Fruit fly (Drosophila melanogaster) whole organism, embryonic: ENCODE results near the gene Grip84.
A peak's percentile ranks its signal among the peaks of the same experiment; 100 is the strongest.

Experiments used
- Ada2b ChIP-seq: fragments of 200-800 bp; sonication (Bioruptor generic); IDR thresholded peaks from 2 replicates; pipeline ENCODE4 v1.3.6; 2022; ENCODE audit warnings: missing biosample characterization, missing genetic modification characterization
- Antp ChIP-seq: fragments of 200-800 bp; sonication (Bioruptor generic); optimal IDR thresholded peaks from 3 replicates; lab custom pipeline; 2016; ENCODE audit warnings: missing biosample characterization, missing genetic modification characterization
- B-H1 ChIP-seq: fragments of 200-800 bp; sonication (Bioruptor generic); IDR thresholded peaks from 3 replicates; pipeline ENCODE4 v1.3.6; 2022; ENCODE audit warnings: missing biosample characterization, missing genetic modification characterization
- CG10959 ChIP-seq: fragments of 200-800 bp; sonication (Bioruptor generic); IDR thresholded peaks from 2 replicates; pipeline ENCODE4 v1.3.6; 2022; ENCODE audit warnings: missing biosample characterization, missing genetic modification characterization
- CG12236 ChIP-seq: fragments of 200-800 bp; sonication (Bioruptor generic); optimal IDR thresholded peaks from 2 replicates; lab custom pipeline; 2016; ENCODE audit warnings: missing biosample characterization, missing genetic modification characterization
- CG13775 ChIP-seq: fragments of 200-800 bp; sonication (Bioruptor generic); optimal IDR thresholded peaks from 3 replicates; lab custom pipeline; 2017; ENCODE audit warnings: missing biosample characterization, mild to moderate bottlenecking, missing genetic modification characterization
- CG14965 ChIP-seq: fragments of 200-800 bp; sonication (Bioruptor generic); optimal IDR thresholded peaks from 2 replicates; lab custom pipeline; 2016; ENCODE audit warnings: missing biosample characterization, missing genetic modification characterization, borderline replicate concordance
- CG17802 ChIP-seq: fragments of 200-800 bp; sonication (Bioruptor generic); optimal IDR thresholded peaks from 2 replicates; lab custom pipeline; 2018; ENCODE audit warnings: missing biosample characterization, mild to moderate bottlenecking, missing genetic modification characterization, moderate library complexity
- CG18262 ChIP-seq: fragments of 200-800 bp; optimal IDR thresholded peaks from 3 replicates; lab custom pipeline; 2019; ENCODE audit warnings: missing biosample characterization, mild to moderate bottlenecking, missing genetic modification characterization, moderate library complexity
- CG31441 ChIP-seq: fragments of 200-800 bp; sonication (Bioruptor generic); IDR thresholded peaks from 2 replicates; pipeline ENCODE4 v1.3.6; 2022; ENCODE audit warnings: missing biosample characterization, missing genetic modification characterization
- CG32767 ChIP-seq: fragments of 200-800 bp; sonication (Bioruptor generic); IDR thresholded peaks from 2 replicates; pipeline ENCODE4 v1.3.6; 2022; ENCODE audit warnings: missing biosample characterization, missing genetic modification characterization
- CG3281 ChIP-seq: fragments of 200-800 bp; sonication (Bioruptor generic); optimal IDR thresholded peaks from 3 replicates; lab custom pipeline; 2017; ENCODE audit warnings: missing biosample characterization, mild to moderate bottlenecking, missing genetic modification characterization
- CG3407 ChIP-seq: fragments of 200-800 bp; sonication (Bioruptor generic); optimal IDR thresholded peaks from 2 replicates; lab custom pipeline; 2018; ENCODE audit warnings: missing biosample characterization, mild to moderate bottlenecking, missing genetic modification characterization
- CG3726 ChIP-seq: fragments of 200-800 bp; sonication (Bioruptor generic); IDR thresholded peaks from 3 replicates; pipeline ENCODE4, ENCODE4 v1.3.6; 2022; ENCODE audit warnings: missing biosample characterization, missing genetic modification characterization
- CG42726 ChIP-seq: fragments of 200-800 bp; sonication (Bioruptor generic); IDR thresholded peaks from 2 replicates; pipeline ENCODE4 v1.3.6; 2022; ENCODE audit warnings: missing biosample characterization, missing genetic modification characterization; ENCODE audit not compliant: partially characterized antibody
- CG6254 ChIP-seq: fragments of 200-800 bp; sonication (Bioruptor generic); optimal IDR thresholded peaks from 3 replicates; lab custom pipeline; 2017; ENCODE audit warnings: mild to moderate bottlenecking, missing biosample characterization, missing genetic modification reagents, missing genetic modification characterization
- CG6765 ChIP-seq: fragments of 200-800 bp; sonication (Bioruptor generic); optimal IDR thresholded peaks from 3 replicates; lab custom pipeline; 2017; ENCODE audit warnings: missing biosample characterization, mild to moderate bottlenecking, missing genetic modification characterization
- CG7963 ChIP-seq: fragments of 200-800 bp; sonication (Bioruptor generic); IDR thresholded peaks from 3 replicates; pipeline ENCODE4 v1.3.6; 2022; ENCODE audit warnings: missing biosample characterization, missing genetic modification characterization; ENCODE audit not compliant: partially characterized antibody
- CG8478 ChIP-seq: fragments of >200 bp; optimal IDR thresholded peaks from 2 replicates; lab custom pipeline; 2018
- CG8944 ChIP-seq: fragments of 200-800 bp; sonication (Bioruptor generic); optimal IDR thresholded peaks from 3 replicates; lab custom pipeline; 2016; ENCODE audit warnings: missing biosample characterization, missing genetic modification characterization
- Chrac-16 ChIP-seq: fragments of 200-800 bp; sonication (Bioruptor generic); optimal IDR thresholded peaks from 3 replicates; lab custom pipeline; 2016; ENCODE audit warnings: missing biosample characterization, missing genetic modification characterization
- CoRest ChIP-seq: fragments of 200-800 bp; sonication (Bioruptor generic); optimal IDR thresholded peaks from 3 replicates; lab custom pipeline; 2018; ENCODE audit warnings: missing biosample characterization, mild to moderate bottlenecking, missing genetic modification characterization, moderate library complexity
- CrebB ChIP-seq: fragments of 200-800 bp; sonication (Bioruptor generic); optimal IDR thresholded peaks from 3 replicates; lab custom pipeline; 2018; ENCODE audit warnings: missing biosample characterization, mild to moderate bottlenecking, missing genetic modification characterization
- Dfd ChIP-seq, 2 experiments: fragments of >200 bp; optimal IDR thresholded peaks; 2 replicates each; lab custom pipeline; 2017; ENCODE audit warnings: missing biosample characterization in 2 of 2, missing genetic modification characterization in 2 of 2
- MBD-R2 ChIP-seq: fragments of 200-800 bp; sonication (Bioruptor generic); IDR thresholded peaks from 2 replicates; pipeline ENCODE4 v1.3.6; 2022; ENCODE audit warnings: missing biosample characterization, missing genetic modification characterization
- MTF-1 ChIP-seq: fragments of 200-800 bp; sonication (Bioruptor generic); optimal IDR thresholded peaks from 2 replicates; lab custom pipeline; 2018; ENCODE audit warnings: missing biosample characterization, mild to moderate bottlenecking, missing genetic modification characterization, borderline replicate concordance
- Max ChIP-seq: fragments of 200-800 bp; sonication (Bioruptor generic); optimal IDR thresholded peaks from 2 replicates; lab custom pipeline; 2016; ENCODE audit warnings: missing biosample characterization, mild to moderate bottlenecking, missing genetic modification characterization
- Mrtf ChIP-seq: fragments of 200-800 bp; sonication (Bioruptor generic); IDR thresholded peaks from 3 replicates; pipeline ENCODE4 v1.3.6; 2022; ENCODE audit warnings: missing biosample characterization, missing genetic modification characterization
- NC2β ChIP-seq: fragments of 200-800 bp; sonication (Bioruptor generic); optimal IDR thresholded peaks from 2 replicates; lab custom pipeline; 2016; ENCODE audit warnings: missing biosample characterization, missing genetic modification characterization
- Pdp1 ChIP-seq, 2 experiments: fragments of 200-800 bp; sonication (Bioruptor generic); optimal IDR thresholded peaks; 3 replicates each; lab custom pipeline; 2016; ENCODE audit warnings: missing biosample characterization in 2 of 2, missing genetic modification characterization in 2 of 2, mild to moderate bottlenecking in 1 of 2, moderate library complexity in 1 of 2
- Poxn ChIP-seq: fragments of 200-800 bp; sonication (Bioruptor generic); IDR thresholded peaks from 2 replicates; pipeline ENCODE4 v1.3.6; 2022; ENCODE audit warnings: missing biosample characterization, missing genetic modification characterization
- Rfx ChIP-seq: fragments of 200-800 bp; sonication (Bioruptor generic); IDR thresholded peaks from 2 replicates; pipeline ENCODE4 v1.3.6; 2022; ENCODE audit warnings: missing biosample characterization, missing genetic modification characterization
- Side ChIP-seq: fragments of 200-800 bp; sonication (Bioruptor generic); optimal IDR thresholded peaks from 2 replicates; lab custom pipeline; 2016; ENCODE audit warnings: missing biosample characterization, missing genetic modification characterization
- abd-A ChIP-seq: fragments of 200-800 bp; sonication (Bioruptor generic); optimal IDR thresholded peaks from 3 replicates; lab custom pipeline; 2019; ENCODE audit warnings: missing biosample characterization, mild to moderate bottlenecking, missing genetic modification characterization, moderate library complexity
- bsh ChIP-seq, 2 experiments: fragments of 200-800 bp; sonication (Bioruptor generic); optimal IDR thresholded peaks; 2 replicates each; lab custom pipeline; 2017 to 2018; ENCODE audit warnings: mild to moderate bottlenecking in 2 of 2, missing biosample characterization in 2 of 2, missing genetic modification characterization in 2 of 2, moderate library complexity in 1 of 2
- chif ChIP-seq, 2 experiments: fragments of 200-800 bp; sonication (Bioruptor generic); optimal IDR thresholded peaks; 3 replicates each; lab custom pipeline; 2016; ENCODE audit warnings: missing biosample characterization in 2 of 2, missing genetic modification characterization in 2 of 2
- dmrt99B ChIP-seq: fragments of 200-800 bp; sonication (Bioruptor generic); optimal IDR thresholded peaks from 2 replicates; lab custom pipeline; 2018; ENCODE audit warnings: missing biosample characterization, mild to moderate bottlenecking, missing genetic modification characterization, moderate library complexity
- dysf ChIP-seq: fragments of 200-800 bp; sonication (Bioruptor generic); IDR thresholded peaks from 3 replicates; pipeline ENCODE4 v1.3.6; 2022; ENCODE audit warnings: missing biosample characterization, missing genetic modification characterization
- ems ChIP-seq: fragments of 200-800 bp; sonication (Bioruptor generic); optimal IDR thresholded peaks from 3 replicates; lab custom pipeline; 2016; ENCODE audit warnings: missing biosample characterization, missing genetic modification characterization
- eve ChIP-seq, 2 experiments: fragments of >200 bp; optimal IDR thresholded peaks; 2 replicates each; lab custom pipeline; 2017; ENCODE audit warnings: missing biosample characterization in 2 of 2, missing genetic modification characterization in 2 of 2
- gt ChIP-seq: fragments of 200-800 bp; sonication (Bioruptor generic); IDR thresholded peaks from 2 replicates; pipeline ENCODE4 v1.3.6; 2022; ENCODE audit warnings: missing biosample characterization, missing genetic modification characterization
- ind ChIP-seq: fragments of 200-800 bp; sonication (Bioruptor generic); optimal IDR thresholded peaks from 3 replicates; lab custom pipeline; 2016; ENCODE audit warnings: missing biosample characterization, missing genetic modification characterization
- knrl ChIP-seq: fragments of 200-800 bp; sonication (Bioruptor generic); IDR thresholded peaks from 3 replicates; pipeline ENCODE4 v1.3.6; 2022; ENCODE audit warnings: missing biosample characterization, missing genetic modification characterization; ENCODE audit not compliant: partially characterized antibody
- lmd ChIP-seq: fragments of 200-800 bp; sonication (Bioruptor generic); IDR thresholded peaks from 2 replicates; pipeline ENCODE4 v1.3.6; 2022; ENCODE audit warnings: missing biosample characterization, missing genetic modification characterization
- pan ChIP-seq, 4 experiments: fragments of >200 bp in 3 of 4; fragments of 200-800 bp in 1 of 4; sonication (Bioruptor generic) in 1 of 4; optimal IDR thresholded peaks in 3 of 4; IDR thresholded peaks in 1 of 4; 2 replicates each; pipeline versions ENCODE4 v1.3.6 to Lab custom; 2017 to 2022; ENCODE audit warnings: missing biosample characterization in 2 of 4, missing genetic modification characterization in 2 of 4, mixed read lengths in 1 of 4
- pfk ChIP-seq: fragments of 200-800 bp; sonication (Bioruptor generic); optimal IDR thresholded peaks from 2 replicates; lab custom pipeline; 2018; ENCODE audit warnings: missing biosample characterization, mild to moderate bottlenecking, missing genetic modification characterization, moderate library complexity
- pnt ChIP-seq: fragments of 200-800 bp; sonication (Bioruptor generic); optimal IDR thresholded peaks from 3 replicates; lab custom pipeline; 2016; ENCODE audit warnings: missing biosample characterization, missing genetic modification characterization
- sima ChIP-seq: fragments of 200-800 bp; sonication (Bioruptor generic); optimal IDR thresholded peaks from 2 replicates; lab custom pipeline; 2016; ENCODE audit warnings: missing biosample characterization, missing genetic modification characterization
- slbo ChIP-seq: fragments of 200-800 bp; sonication (Bioruptor generic); IDR thresholded peaks from 2 replicates; pipeline ENCODE4 v1.3.6; 2022; ENCODE audit warnings: missing biosample characterization, missing genetic modification characterization
- tin ChIP-seq: fragments of 200-800 bp; sonication (Bioruptor generic); optimal IDR thresholded peaks from 3 replicates; lab custom pipeline; 2016; ENCODE audit warnings: missing biosample characterization, missing genetic modification characterization
- tup ChIP-seq: fragments of 200-800 bp; sonication (Bioruptor generic); optimal IDR thresholded peaks from 2 replicates; lab custom pipeline; 2016; ENCODE audit warnings: missing biosample characterization, mild to moderate bottlenecking, missing genetic modification characterization, moderate library complexity

Gene Grip84

dm6 chrX:19613473-19613872 lies 47.9 kb upstream of the Grip84 start (continued):
- peak; percentile 81 for TF ChIP-seq CrebB (tag; lab: Kevin White, UChicago)
- no peak for TF ChIP-seq B-H1 (GFP tag; lab: Robert Waterston, UW)
- peak; percentile 51 for TF ChIP-seq Side
- TF ChIP-seq Max = no peak
- TF ChIP-seq CG8478 (lab: Kevin White, UChicago) = no peak
- peak; percentile 21 for TF ChIP-seq NC2β (GFP tag; lab: Kevin White, UChicago)
- peak in 1 of 2 experiments; percentile 39 for TF ChIP-seq Pdp1 (GFP tag; optimal IDR thresholded peaks at IDR 0.05; lab: Kevin White, UChicago)
- TF ChIP-seq eve (GFP tag; optimal IDR thresholded peaks at IDR 0.05; lab: Kevin White, UChicago) = no peak
- TF ChIP-seq Mrtf (GFP tag; lab: Robert Waterston, UW) = no peak
- peak; percentile 13 for TF ChIP-seq CG6254 (GFP tag; lab: Kevin White, UChicago)
- TF ChIP-seq MBD-R2 (GFP tag; lab: Robert Waterston, UW) = peak; percentile 76
- peak; percentile 49 for TF ChIP-seq CG3407 (GFP tag; lab: Kevin White, UChicago)
- TF ChIP-seq CG14965 (GFP tag; lab: Kevin White, UChicago) = no peak
- TF ChIP-seq ems (GFP tag; lab: Kevin White, UChicago) = peak; percentile 0
- peak; percentile 64 for TF ChIP-seq CG13775 (GFP tag; lab: Kevin White, UChicago)
- TF ChIP-seq pnt = no peak
- TF ChIP-seq Dfd (GFP tag; optimal IDR thresholded peaks at IDR 0.05; lab: Kevin White, UChicago) = no peak
- TF ChIP-seq CG31441 = no peak; the same call in 1 of the 2 replicates
- TF ChIP-seq CG7963 (GFP tag; lab: Robert Waterston, UW) = no peak
- no peak for TF ChIP-seq CG42726 (GFP tag; lab: Robert Waterston, UW)
- TF ChIP-seq slbo = no peak
- no peak for TF ChIP-seq CG10959 (GFP tag; lab: Robert Waterston, UW)
- TF ChIP-seq tin (GFP tag; lab: Kevin White, UChicago) = no peak
- no peak for TF ChIP-seq chif (GFP tag; optimal IDR thresholded peaks at IDR 0.05; lab: Kevin White, UChicago)
- no peak for TF ChIP-seq pan (optimal IDR thresholded peaks at IDR 0.05; lab: Kevin White, UChicago)
- peak in 1 of 2 experiments; percentile 29 for TF ChIP-seq pan (GFP tag; optimal IDR thresholded peaks at IDR 0.05 in 1 of 2, IDR thresholded peaks at IDR 0.05 in 1 of 2)
- no peak for TF ChIP-seq Chrac-16
- TF ChIP-seq Poxn = no peak
- TF ChIP-seq sima (GFP tag; lab: Kevin White, UChicago) = no peak
- peak; percentile 34 for TF ChIP-seq CG18262 (tag; lab: Kevin White, UChicago)
- no peak for TF ChIP-seq CG8944 (GFP tag; lab: Kevin White, UChicago)
- no peak for TF ChIP-seq CG3726
- TF ChIP-seq gt = no peak
- TF ChIP-seq CG12236 = peak; percentile 20
- TF ChIP-seq Rfx (GFP tag; lab: Robert Waterston, UW) = peak; percentile 66; the same call in 1 of the 2 replicates
- TF ChIP-seq CG17802 = no peak
- TF ChIP-seq dmrt99B (tag; lab: Kevin White, UChicago) = no peak
- TF ChIP-seq Ada2b (GFP tag; lab: Robert Waterston, UW) = no peak
- TF ChIP-seq CG32767 = no peak
- no peak for TF ChIP-seq dysf (GFP tag; lab: Robert Waterston, UW)
- TF ChIP-seq CG3281 (GFP tag; lab: Kevin White, UChicago) = peak; percentile 78
- no peak for TF ChIP-seq tup (GFP tag; lab: Kevin White, UChicago)
- no peak for TF ChIP-seq knrl (GFP tag; lab: Robert Waterston, UW)
- TF ChIP-seq CG6765 = peak; percentile 83
- TF ChIP-seq bsh (GFP tag; optimal IDR thresholded peaks at IDR 0.05; lab: Kevin White, UChicago) = peak in 1 of 2 experiments; percentile 28
- TF ChIP-seq ind (GFP tag; lab: Kevin White, UChicago) = no peak
- TF ChIP-seq MTF-1 (GFP tag; lab: Kevin White, UChicago) = peak; percentile 76
- TF ChIP-seq CoRest (tag; lab: Kevin White, UChicago) = peak; percentile 22
- TF ChIP-seq abd-A (tag; lab: Kevin White, UChicago) = no peak
- no peak for TF ChIP-seq Antp (GFP tag; lab: Kevin White, UChicago)
- no peak for TF ChIP-seq lmd (GFP tag; lab: Robert Waterston, UW)
- TF ChIP-seq pfk = peak; percentile 97
